Worm (Caenorhabditis elegans): ENCODE results near the gene glb-33.
A peak's percentile ranks its signal among the peaks of the same experiment; 100 is the strongest.

glb-33 gene

DNA sequence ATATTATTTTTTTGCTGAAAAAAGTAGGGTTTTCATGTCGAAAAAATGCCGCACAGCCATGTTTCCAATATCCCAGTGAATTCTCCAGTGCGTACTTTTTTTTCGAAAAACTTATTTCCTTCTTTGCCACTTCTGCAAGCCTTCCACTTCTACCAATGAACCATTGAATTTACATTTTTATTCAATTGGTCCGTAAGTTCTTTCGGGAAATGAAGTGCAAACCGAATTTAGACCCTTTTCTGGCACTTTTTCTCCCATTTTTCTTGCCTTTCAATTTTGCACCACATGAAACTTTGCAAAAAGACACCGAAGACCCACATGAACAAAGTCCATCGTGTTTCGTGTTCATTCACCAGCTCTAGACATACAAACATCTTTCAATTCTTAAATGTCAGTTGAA, 9.2 kb upstream of the glb-33 start:
- TF ChIP-seq ceh-14 (tag; optimal IDR thresholded peaks at IDR 0.05) (no peak), fkh-10 (GFP tag; optimal IDR thresholded peaks at IDR 0.05) (no peak), unc-42 (tag; optimal IDR thresholded peaks at IDR 0.05) (peak; percentile 73)

DNA sequence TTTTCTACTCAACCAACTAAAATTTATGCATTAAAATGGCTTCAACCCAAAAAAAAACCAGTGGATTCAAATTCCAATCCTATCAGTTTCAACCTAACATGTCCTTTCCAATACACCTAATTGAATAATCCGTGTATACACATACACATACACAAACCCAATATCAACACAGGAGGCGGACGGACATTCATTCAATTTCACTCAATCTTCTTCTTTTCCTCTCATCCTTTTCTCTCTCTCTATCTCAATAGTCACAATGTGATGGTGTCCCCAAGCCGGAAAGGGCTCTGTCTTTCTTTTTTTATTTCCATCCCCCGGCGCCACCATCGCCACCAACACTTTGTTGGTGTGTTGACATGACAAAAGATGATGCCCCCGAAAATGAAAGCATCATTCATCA, 2.1 kb upstream of the glb-33 start:
- TF ChIP-seq hlh-13 (GFP tag; optimal IDR thresholded peaks at IDR 0.05) = no peak
- peak; percentile 86 for TF ChIP-seq unc-42 (tag; optimal IDR thresholded peaks at IDR 0.05)
- TF ChIP-seq K09A11.1 (tag; optimal IDR thresholded peaks at IDR 0.05; ENCODE audit: insufficient read depth) = no peak
- no peak for TF ChIP-seq ceh-22 (tag; optimal IDR thresholded peaks at IDR 0.05)
- TF ChIP-seq lim-6 (tag; optimal IDR thresholded peaks at IDR 0.05) = no peak
- TF ChIP-seq eyg-1 (tag; optimal IDR thresholded peaks at IDR 0.05) = no peak
- TF ChIP-seq che-1 (tag; optimal IDR thresholded peaks at IDR 0.05) = no peak
- TF ChIP-seq hlh-6 (tag; optimal IDR thresholded peaks at IDR 0.05) = no peak
- no peak for TF ChIP-seq hlh-30 (tag; optimal IDR thresholded peaks at IDR 0.05; ENCODE audit: insufficient read depth)
- TF ChIP-seq pat-9 (tag; optimal IDR thresholded peaks at IDR 0.05) = no peak
- peak; percentile 16 for TF ChIP-seq ceh-31 (tag; optimal IDR thresholded peaks at IDR 0.05)
- TF ChIP-seq hlh-8 (tag; optimal IDR thresholded peaks at IDR 0.05) = no peak
- no peak for TF ChIP-seq ceh-48 (tag; optimal IDR thresholded peaks at IDR 0.05)
- no peak for TF ChIP-seq fkh-6 (tag; optimal IDR thresholded peaks at IDR 0.05)

DNA sequence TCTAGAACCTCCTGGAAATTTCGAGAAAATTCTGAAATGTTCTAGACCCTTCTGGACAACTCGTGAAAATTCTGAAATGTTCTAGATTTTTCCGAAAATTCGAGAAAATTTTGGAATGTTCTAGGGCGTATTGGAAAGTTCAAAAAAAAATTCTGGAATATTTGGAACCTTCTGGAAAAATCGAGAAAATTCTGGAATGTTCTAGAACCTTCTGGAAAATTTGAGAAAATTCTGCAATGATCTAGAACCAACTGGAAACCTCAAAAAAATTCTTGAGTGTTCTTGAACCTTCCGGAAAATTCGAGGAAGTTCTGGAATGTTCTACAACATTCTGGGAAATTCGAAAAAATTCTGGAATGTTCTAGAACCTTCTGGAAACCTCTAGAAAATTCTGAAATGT, 395 bp downstream of the glb-33 start:
- TF ChIP-seq ets-4 (tag; optimal IDR thresholded peaks at IDR 0.05) (no peak), unc-86 (tag; optimal IDR thresholded peaks at IDR 0.05) (no peak), ttx-3 (tag; optimal IDR thresholded peaks at IDR 0.05) (no peak), F13H6.1 (tag; optimal IDR thresholded peaks at IDR 0.05) (no peak), ceh-14 (tag; optimal IDR thresholded peaks at IDR 0.05) (no peak)

DNA sequence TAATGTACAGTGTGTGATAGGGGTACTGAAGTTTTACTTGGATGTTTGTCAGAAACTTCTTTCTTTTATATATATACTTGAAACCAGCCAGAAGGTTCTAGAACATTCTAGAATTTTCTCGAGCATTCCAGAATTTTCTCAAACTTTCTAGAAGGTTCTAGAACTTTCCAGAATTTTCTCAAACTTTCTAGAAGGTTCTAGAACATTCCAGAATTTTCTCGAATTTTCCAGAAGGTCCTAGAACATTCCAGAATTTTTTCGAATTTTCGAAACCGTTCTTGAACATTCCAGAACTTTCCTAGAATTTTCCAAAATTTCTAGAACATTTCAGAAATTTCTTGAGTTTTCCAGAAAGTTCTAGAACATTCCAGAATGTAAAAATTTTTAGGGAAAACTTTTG, 3.4 kb downstream of the glb-33 start:
- TF ChIP-seq F13H6.1 (tag; optimal IDR thresholded peaks at IDR 0.05) (no peak), mec-3 (tag; optimal IDR thresholded peaks at IDR 0.05; ENCODE audit: borderline replicate concordance) (no peak), npax-4 (tag; optimal IDR thresholded peaks at IDR 0.05) (no peak), hlh-13 (GFP tag; optimal IDR thresholded peaks at IDR 0.05) (no peak), ceh-22 (tag; optimal IDR thresholded peaks at IDR 0.05) (no peak), elt-4 (tag; optimal IDR thresholded peaks at IDR 0.05) (no peak), ceh-18 (tag; optimal IDR thresholded peaks at IDR 0.05) (no peak), che-1 (tag; optimal IDR thresholded peaks at IDR 0.05) (no peak), pha-2 (tag; optimal IDR thresholded peaks at IDR 0.05) (no peak), fkh-10 (GFP tag; optimal IDR thresholded peaks at IDR 0.05) (no peak), fax-1 (tag; optimal IDR thresholded peaks at IDR 0.05) (no peak), lin-11 (tag; optimal IDR thresholded peaks at IDR 0.05) (no peak), eyg-1 (tag; optimal IDR thresholded peaks at IDR 0.05) (no peak), Y22D7AL.16 (tag; optimal IDR thresholded peaks at IDR 0.05) (no peak), unc-86 (tag; optimal IDR thresholded peaks at IDR 0.05) (no peak), lim-6 (tag; optimal IDR thresholded peaks at IDR 0.05) (no peak), ttx-3 (tag; optimal IDR thresholded peaks at IDR 0.05) (no peak), ceh-48 (tag; optimal IDR thresholded peaks at IDR 0.05) (no peak), ceh-30 (tag; optimal IDR thresholded peaks at IDR 0.05) (no peak), pha-4 (tag; optimal IDR thresholded peaks at IDR 0.05) (no peak)

DNA sequence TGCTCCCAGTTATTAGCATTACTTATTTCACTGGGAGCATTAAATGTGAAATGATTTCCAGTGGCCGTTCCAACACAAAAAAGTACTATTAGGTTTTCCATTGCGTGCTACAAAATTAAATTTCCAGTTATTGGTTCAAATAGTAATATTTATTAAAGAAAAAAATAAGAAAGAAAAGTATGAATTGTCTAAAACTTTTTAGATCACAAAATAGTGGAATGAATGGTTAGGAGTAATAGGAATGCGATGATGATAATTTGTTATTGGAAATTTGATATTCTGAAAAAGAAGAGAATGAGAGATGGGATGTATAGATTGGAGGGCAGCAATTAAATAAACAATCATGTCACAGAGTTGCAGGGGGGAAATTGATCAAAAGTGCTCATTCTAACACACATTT, 6.1 kb downstream of the glb-33 start, which contains the start of gene Y75B7AL.2:
Y75B7AL.2 (minus strand) TSS at position 101 of the 400 bp plus-strand sequence.
- TF ChIP-seq fkh-10 (GFP tag; optimal IDR thresholded peaks at IDR 0.05) = no peak
- TF ChIP-seq odd-2 (tag; optimal IDR thresholded peaks at IDR 0.05) = no peak
- no peak for TF ChIP-seq zip-5 (tag; optimal IDR thresholded peaks at IDR 0.05)
- no peak for TF ChIP-seq elt-4 (tag; optimal IDR thresholded peaks at IDR 0.05)
- no peak for TF ChIP-seq nhr-11 (tag; optimal IDR thresholded peaks at IDR 0.05)
- TF ChIP-seq lim-6 (tag; optimal IDR thresholded peaks at IDR 0.05) = no peak
- no peak for TF ChIP-seq nhr-232 (tag; optimal IDR thresholded peaks at IDR 0.05)
- no peak for TF ChIP-seq fax-1 (tag; optimal IDR thresholded peaks at IDR 0.05)
- TF ChIP-seq K09A11.1 (tag; optimal IDR thresholded peaks at IDR 0.05; ENCODE audit: insufficient read depth) = no peak
- no peak for TF ChIP-seq pha-4 (tag; optimal IDR thresholded peaks at IDR 0.05)
- no peak for TF ChIP-seq C08G9.2 (tag; optimal IDR thresholded peaks at IDR 0.05)
- no peak for TF ChIP-seq fkh-6 (tag; optimal IDR thresholded peaks at IDR 0.05)
- no peak for TF ChIP-seq F13H6.1 (tag; optimal IDR thresholded peaks at IDR 0.05)
- TF ChIP-seq unc-42 (tag; optimal IDR thresholded peaks at IDR 0.05) = no peak
